Worm (Caenorhabditis elegans): ENCODE data around the gene thn-4.

DNA sequence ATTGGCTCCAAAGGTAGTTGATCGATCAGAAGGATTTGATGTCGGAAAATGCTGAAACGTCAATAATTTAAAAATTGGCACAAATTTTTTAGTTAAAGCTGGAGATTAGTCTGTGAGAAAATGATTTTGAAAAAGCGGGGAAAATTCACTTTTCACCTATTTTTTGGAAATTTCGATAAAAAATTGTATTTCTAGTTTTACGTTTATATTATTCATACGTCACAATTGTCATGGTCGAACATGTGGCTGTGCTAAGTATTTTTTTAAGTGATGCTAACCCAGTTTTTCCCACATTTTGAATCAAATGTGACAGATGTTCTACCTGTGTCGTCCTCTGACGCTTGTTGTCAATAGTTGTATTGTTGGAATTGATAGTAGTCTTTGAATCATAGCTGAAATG is 8.2 kb upstream of the thn-4 start:
- TF ChIP-seq ama-1 (optimal IDR thresholded peaks at IDR 0.05) (no peak), nhr-237 (tag; optimal IDR thresholded peaks at IDR 0.05) (no peak), pqm-1 (tag; optimal IDR thresholded peaks at IDR 0.05) (no peak), ztf-11 (tag; optimal IDR thresholded peaks at IDR 0.05) (no peak), ceh-82 (tag; optimal IDR thresholded peaks at IDR 0.05) (no peak), fkh-10 (GFP tag; optimal IDR thresholded peaks at IDR 0.05) (no peak), skn-1 (tag; optimal IDR thresholded peaks at IDR 0.05) (no peak), ceh-88 (GFP tag; IDR thresholded peaks at IDR 0.05) (no peak), lin-39 (tag; optimal IDR thresholded peaks at IDR 0.05) (no peak)

All from whole organism, L1 larva.